Worm (Caenorhabditis elegans) whole organism, young adult: ENCODE measurements around the gene T08H10.3.

Experiments used
- B0019.2 ChIP-seq: fragments of 200-800 bp; sonication (Bioruptor generic); conservative IDR thresholded peaks from 2 replicates; pipeline ENCODE4 v1.3.6; 2022; ENCODE audit warnings: missing genetic modification reagents, missing genetic modification characterization, missing compliant biosample characterization
- F10E7.11 ChIP-seq: sonication (generic microtip); optimal IDR thresholded peaks from 2 replicates; lab custom pipeline; 2017; ENCODE audit warnings: mild to moderate bottlenecking, missing genetic modification characterization, moderate library complexity, missing compliant biosample characterization
- F22D6.2 ChIP-seq: sonication (generic microtip); optimal IDR thresholded peaks from 2 replicates; lab custom pipeline; 2016; ENCODE audit warnings: mild to moderate bottlenecking, missing genetic modification characterization, missing compliant biosample characterization
- F33H1.4 ChIP-seq: fragments of 200-800 bp; sonication (Bioruptor generic); IDR thresholded peaks from 2 replicates; pipeline ENCODE4 v1.3.6; 2022; ENCODE audit warnings: missing genetic modification reagents, missing genetic modification characterization, missing compliant biosample characterization
- F37B4.10 ChIP-seq: fragments of 200-800 bp; sonication (Bioruptor generic); IDR thresholded peaks from 2 replicates; pipeline ENCODE4 v1.3.6; 2022; ENCODE audit warnings: missing genetic modification characterization, missing compliant biosample characterization
- F57C9.4 ChIP-seq: sonication (generic microtip); optimal IDR thresholded peaks from 2 replicates; lab custom pipeline; 2017; ENCODE audit warnings: mild to moderate bottlenecking, missing genetic modification characterization, missing compliant biosample characterization
- K11D2.4 ChIP-seq: fragments of 200-800 bp; sonication (Bioruptor generic); IDR thresholded peaks from 2 replicates; pipeline ENCODE4 v1.3.6; 2022; ENCODE audit warnings: missing genetic modification reagents, missing genetic modification characterization, missing compliant biosample characterization
- T07F8.4 ChIP-seq: sonication (generic microtip); optimal IDR thresholded peaks from 2 replicates; lab custom pipeline; 2016; ENCODE audit warnings: mild to moderate bottlenecking, missing genetic modification characterization, moderate library complexity, missing compliant biosample characterization
- Y53F4B.3 ChIP-seq: fragments of 200-800 bp; sonication (Bioruptor generic); IDR thresholded peaks from 2 replicates; pipeline ENCODE4 v1.3.6; 2022; ENCODE audit warnings: missing genetic modification reagents, missing genetic modification characterization, missing compliant biosample characterization
- aptf-2 ChIP-seq: fragments of 200-800 bp; sonication (Bioruptor generic); conservative IDR thresholded peaks from 2 replicates; pipeline ENCODE4 v1.3.6; 2022; ENCODE audit warnings: missing genetic modification reagents, missing genetic modification characterization, missing compliant biosample characterization
- attf-6 ChIP-seq: fragments of 200-800 bp; sonication (Bioruptor generic); IDR thresholded peaks from 2 replicates; pipeline ENCODE4 v1.3.6; 2022; ENCODE audit warnings: missing genetic modification reagents, missing genetic modification characterization, missing compliant biosample characterization
- bed-1 ChIP-seq: fragments of 200-800 bp; sonication (Bioruptor generic); IDR thresholded peaks from 2 replicates; pipeline ENCODE4 v1.3.6; 2022; ENCODE audit warnings: missing genetic modification reagents, missing genetic modification characterization, missing compliant biosample characterization
- bed-2 ChIP-seq: fragments of 200-800 bp; sonication (Bioruptor generic); IDR thresholded peaks from 2 replicates; pipeline ENCODE4 v1.3.6; 2022; ENCODE audit warnings: missing genetic modification reagents, missing genetic modification characterization, missing compliant biosample characterization
- ccch-3 ChIP-seq: fragments of 200-800 bp; sonication (Bioruptor generic); optimal IDR thresholded peaks from 2 replicates; lab custom pipeline; 2018; ENCODE audit warnings: mild to moderate bottlenecking, missing genetic modification characterization, missing compliant biosample characterization
- die-1 ChIP-seq: sonication (generic microtip); optimal IDR thresholded peaks from 2 replicates; lab custom pipeline; 2016; ENCODE audit warnings: missing genotype, mild to moderate bottlenecking, missing genetic modification characterization, missing compliant biosample characterization
- dpl-1 ChIP-seq: fragments of 150-350 bp; optimal IDR thresholded peaks from 2 replicates; lab custom pipeline; 2014; ENCODE audit warnings: missing biosample characterization, missing genetic modification reagents, missing genetic modification characterization
- efl-1 ChIP-seq: fragments of 150-350 bp; optimal IDR thresholded peaks from 2 replicates; lab custom pipeline; 2014; ENCODE audit warnings: missing biosample characterization, missing genetic modification reagents, missing genetic modification characterization
- egl-44 ChIP-seq: fragments of 200-800 bp; sonication (Bioruptor generic); IDR thresholded peaks from 2 replicates; pipeline ENCODE4 v1.3.6; 2022; ENCODE audit warnings: missing genetic modification reagents, missing genetic modification characterization, missing compliant biosample characterization
- ets-4 ChIP-seq: fragments of 200-800 bp; sonication (Bioruptor generic); optimal IDR thresholded peaks from 2 replicates; lab custom pipeline; 2018; ENCODE audit warnings: mild to moderate bottlenecking, missing genetic modification characterization, missing compliant biosample characterization
- fkh-3 ChIP-seq: sonication (generic microtip); optimal IDR thresholded peaks from 2 replicates; lab custom pipeline; 2016; ENCODE audit warnings: mild to moderate bottlenecking, missing genetic modification characterization, missing compliant biosample characterization
- hmg-20 ChIP-seq: fragments of 200-800 bp; sonication (Bioruptor generic); IDR thresholded peaks from 2 replicates; pipeline ENCODE4 v1.3.6; 2022; ENCODE audit warnings: missing genetic modification reagents, missing genetic modification characterization, missing compliant biosample characterization
- lag-1 ChIP-seq: fragments of 200-800 bp; sonication (Bioruptor generic); IDR thresholded peaks from 2 replicates; pipeline ENCODE4 v1.3.6; 2022; ENCODE audit warnings: missing genetic modification reagents, missing genetic modification characterization, missing compliant biosample characterization
- let-526 ChIP-seq: fragments of 200-800 bp; sonication (Bioruptor generic); IDR thresholded peaks from 2 replicates; pipeline ENCODE4 v1.3.6; 2022; ENCODE audit warnings: missing genetic modification reagents, missing genetic modification characterization, missing compliant biosample characterization
- lin-26 ChIP-seq: fragments of 200-800 bp; sonication (Bioruptor generic); IDR thresholded peaks from 2 replicates; pipeline ENCODE4 v1.3.6; 2022; ENCODE audit warnings: missing genetic modification reagents, missing genetic modification characterization, missing compliant biosample characterization
- lin-35 ChIP-seq, 3 experiments: fragments of 150-350 bp in 2 of 3; sonication (generic microtip) in 1 of 3; optimal IDR thresholded peaks; 2 replicates each; lab custom pipeline; 2014 to 2018; ENCODE audit warnings: missing biosample characterization in 3 of 3, missing genetic modification characterization in 3 of 3, missing genetic modification reagents in 3 of 3
- lir-1 ChIP-seq: fragments of 200-800 bp; sonication (Bioruptor generic); conservative IDR thresholded peaks from 2 replicates; pipeline ENCODE4 v1.3.6; 2022; ENCODE audit warnings: missing genetic modification reagents, missing genetic modification characterization, missing compliant biosample characterization
- lsl-1 ChIP-seq: fragments of 200-800 bp; sonication (Bioruptor generic); optimal IDR thresholded peaks from 2 replicates; lab custom pipeline; 2018; ENCODE audit warnings: mild to moderate bottlenecking, missing genetic modification characterization, moderate library complexity, missing compliant biosample characterization
- lsy-27 ChIP-seq: sonication (generic microtip); optimal IDR thresholded peaks from 2 replicates; lab custom pipeline; 2017; ENCODE audit warnings: missing genetic modification characterization, mild to moderate bottlenecking, missing compliant biosample characterization, antibody characterized with exemption, missing genotype, borderline replicate concordance; ENCODE audit not compliant: insufficient read depth
- madf-10 ChIP-seq: sonication (generic microtip); optimal IDR thresholded peaks from 2 replicates; lab custom pipeline; 2016; ENCODE audit warnings: mild to moderate bottlenecking, missing genetic modification characterization, missing compliant biosample characterization
- madf-8 ChIP-seq: fragments of 200-800 bp; sonication (Bioruptor generic); conservative IDR thresholded peaks from 2 replicates; pipeline ENCODE4 v1.3.6; 2022; ENCODE audit warnings: missing genetic modification reagents, missing genetic modification characterization, missing compliant biosample characterization
- mcd-1 ChIP-seq: fragments of 200-800 bp; sonication (Bioruptor generic); IDR thresholded peaks from 2 replicates; pipeline ENCODE4 v1.3.6; 2022; ENCODE audit warnings: missing genetic modification reagents, missing genetic modification characterization, missing compliant biosample characterization
- mel-28 ChIP-seq: sonication (generic microtip); optimal IDR thresholded peaks from 2 replicates; lab custom pipeline; 2016; ENCODE audit warnings: borderline replicate concordance, mild to moderate bottlenecking, missing genetic modification characterization, missing compliant biosample characterization
- mxl-1 ChIP-seq: sonication (generic microtip); optimal IDR thresholded peaks from 2 replicates; lab custom pipeline; 2016; ENCODE audit warnings: missing genetic modification characterization, missing compliant biosample characterization
- nfya-2 ChIP-seq: fragments of 200-800 bp; sonication (Bioruptor generic); IDR thresholded peaks from 2 replicates; pipeline ENCODE4 v1.3.6; 2022; ENCODE audit warnings: missing genetic modification reagents, missing genetic modification characterization, missing compliant biosample characterization
- nfyb-1 ChIP-seq: fragments of 200-800 bp; sonication (Bioruptor generic); IDR thresholded peaks from 2 replicates; pipeline ENCODE4 v1.3.6; 2022; ENCODE audit warnings: missing genetic modification reagents, missing genetic modification characterization, missing compliant biosample characterization
- nhr-120 ChIP-seq: fragments of 200-800 bp; sonication (Bioruptor generic); IDR thresholded peaks from 2 replicates; pipeline ENCODE4 v1.3.6; 2022; ENCODE audit warnings: missing genetic modification characterization, missing compliant biosample characterization
- nhr-179 ChIP-seq: sonication (generic microtip); optimal IDR thresholded peaks from 2 replicates; lab custom pipeline; 2016; ENCODE audit warnings: mild to moderate bottlenecking, missing genetic modification characterization, missing compliant biosample characterization
- pbrm-1 ChIP-seq: fragments of 200-800 bp; sonication (Bioruptor generic); IDR thresholded peaks from 2 replicates; pipeline ENCODE4 v1.3.6; 2022; ENCODE audit warnings: missing genetic modification reagents, missing genetic modification characterization, missing compliant biosample characterization
- rcor-1 ChIP-seq: fragments of 200-800 bp; sonication (Bioruptor generic); IDR thresholded peaks from 2 replicates; pipeline ENCODE4 v1.3.6; 2022; ENCODE audit warnings: missing genetic modification reagents, missing genetic modification characterization, missing compliant biosample characterization
- sdz-38 ChIP-seq: sonication (generic microtip); optimal IDR thresholded peaks from 2 replicates; lab custom pipeline; 2016; ENCODE audit warnings: missing genotype, missing genetic modification characterization, missing compliant biosample characterization
- sea-2 ChIP-seq: fragments of 200-800 bp; sonication (Bioruptor generic); IDR thresholded peaks from 2 replicates; pipeline ENCODE4 v1.3.6; 2022; ENCODE audit warnings: missing genetic modification characterization, missing compliant biosample characterization
- snpc-3.4 ChIP-seq: sonication (generic microtip); optimal IDR thresholded peaks from 2 replicates; lab custom pipeline; 2017; ENCODE audit warnings: missing genetic modification characterization, mild to moderate bottlenecking, missing compliant biosample characterization, antibody characterized with exemption, moderate library complexity, missing genotype, missing genetic modification reagents
- somi-1 ChIP-seq: fragments of 200-800 bp; sonication (Bioruptor generic); optimal IDR thresholded peaks from 2 replicates; lab custom pipeline; 2018; ENCODE audit warnings: mild to moderate bottlenecking, missing genetic modification characterization, missing compliant biosample characterization
- tlf-1 ChIP-seq: fragments of 200-800 bp; sonication (Bioruptor generic); optimal IDR thresholded peaks from 2 replicates; lab custom pipeline; 2018; ENCODE audit warnings: mild to moderate bottlenecking, missing genetic modification characterization, missing compliant biosample characterization
- unc-130 ChIP-seq: sonication (generic microtip); optimal IDR thresholded peaks from 2 replicates; lab custom pipeline; 2016; ENCODE audit warnings: missing genetic modification reagents, missing genetic modification characterization, missing compliant biosample characterization
- unc-62 ChIP-seq: fragments of 150-350 bp; optimal IDR thresholded peaks from 2 replicates; lab custom pipeline; 2014; ENCODE audit warnings: missing biosample characterization, missing genetic modification reagents, missing genetic modification characterization
- zim-3 ChIP-seq: sonication (generic microtip); optimal IDR thresholded peaks from 2 replicates; lab custom pipeline; 2017; ENCODE audit warnings: mild to moderate bottlenecking, missing genetic modification characterization, moderate library complexity, missing compliant biosample characterization
- ztf-22 ChIP-seq: fragments of 200-800 bp; sonication (Bioruptor generic); optimal IDR thresholded peaks from 2 replicates; lab custom pipeline; 2018; ENCODE audit warnings: mild to moderate bottlenecking, missing genetic modification characterization, moderate library complexity, missing compliant biosample characterization
- ztf-25 ChIP-seq: fragments of 200-800 bp; sonication (Bioruptor generic); IDR thresholded peaks from 2 replicates; pipeline ENCODE4 v1.3.6; 2022; ENCODE audit warnings: missing genetic modification reagents, missing genetic modification characterization, missing compliant biosample characterization
- ztf-28 ChIP-seq: fragments of 200-800 bp; sonication (Bioruptor generic); IDR thresholded peaks from 2 replicates; pipeline ENCODE4 v1.3.6; 2022; ENCODE audit warnings: missing genetic modification reagents, missing genetic modification characterization, missing compliant biosample characterization

Gene T08H10.3

DNA sequence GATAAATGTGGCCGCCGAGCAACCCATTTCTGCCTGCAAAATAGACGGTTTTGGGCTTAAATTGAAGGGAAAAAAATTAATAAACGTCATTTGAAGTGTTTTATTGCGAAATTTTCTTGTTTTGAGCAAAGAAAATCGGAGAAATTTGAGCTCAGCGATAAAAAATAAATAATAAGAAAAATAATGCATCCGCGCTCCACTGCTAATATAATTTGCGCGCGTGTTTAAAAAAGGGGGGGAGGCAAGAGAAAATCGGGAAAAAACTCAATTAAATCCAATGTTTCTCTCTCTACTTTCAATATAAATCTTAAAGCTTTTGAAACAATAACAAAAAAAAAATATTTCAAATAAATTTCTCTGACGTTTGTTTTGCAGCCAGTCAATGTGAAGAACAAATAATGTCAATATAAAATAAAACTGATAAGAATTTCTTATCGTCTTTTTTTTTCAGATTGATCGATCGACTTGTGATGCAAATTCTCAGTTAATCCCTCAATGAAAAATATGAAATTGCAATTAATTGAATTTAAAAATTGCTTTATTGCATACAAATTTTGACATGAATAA is 20.6 kb upstream of the T08H10.3 start, which contains the start of gene rft-2 (continued):
- TF ChIP-seq ccch-3 (GFP tag; lab: Kevin White, UChicago) (no peak), mel-28 (tag; lab: Kevin White, UChicago) (no peak), die-1 (no peak), mcd-1 (GFP tag; lab: Robert Waterston, UW) (peak; percentile 94), pbrm-1 (no peak; the same call in 1 of the 2 replicates), F33H1.4 (GFP tag; lab: Robert Waterston, UW) (no peak), sdz-38 (tag; lab: Kevin White, UChicago) (no peak), nfyb-1 (GFP tag; lab: Robert Waterston, UW) (peak; percentile 41; the same call in 1 of the 2 replicates), lin-35 (GFP tag; optimal IDR thresholded peaks at IDR 0.05; lab: Kevin White, UChicago) (peak; percentile 56 to 92 (median 72)), zim-3 (no peak), bed-2 (no peak), somi-1 (GFP tag; lab: Kevin White, UChicago) (no peak), egl-44 (GFP tag; lab: Robert Waterston, UW) (no peak), madf-8 (no peak), madf-10 (tag; lab: Kevin White, UChicago) (no peak), let-526 (GFP tag; lab: Robert Waterston, UW) (no peak), tlf-1 (GFP tag; lab: Kevin White, UChicago) (no peak), sea-2 (GFP tag; lab: Robert Waterston, UW) (no peak), fkh-3 (no peak), ztf-25 (GFP tag; lab: Robert Waterston, UW) (no peak), unc-130 (no peak), hmg-20 (GFP tag; lab: Robert Waterston, UW) (no peak), F22D6.2 (tag; lab: Kevin White, UChicago) (no peak), lsl-1 (GFP tag; lab: Kevin White, UChicago) (peak; percentile 40), snpc-3.4 (tag; lab: Kevin White, UChicago) (no peak), Y53F4B.3 (GFP tag; lab: Robert Waterston, UW) (no peak), ztf-22 (GFP tag; lab: Kevin White, UChicago) (no peak), ztf-28 (no peak), lag-1 (no peak), F57C9.4 (tag; lab: Kevin White, UChicago) (no peak), attf-6 (GFP tag; lab: Robert Waterston, UW) (no peak), lsy-27 (tag; lab: Kevin White, UChicago) (no peak), B0019.2 (GFP tag; lab: Robert Waterston, UW) (no peak), F10E7.11 (tag; lab: Kevin White, UChicago) (no peak), nfya-2 (no peak), lin-26 (GFP tag; lab: Robert Waterston, UW) (no peak), unc-62 (GFP tag; lab: Kevin White, UChicago) (no peak), efl-1 (GFP tag; lab: Kevin White, UChicago) (peak; percentile 79), ets-4 (no peak), F37B4.10 (GFP tag; lab: Robert Waterston, UW) (no peak), aptf-2 (GFP tag; lab: Robert Waterston, UW) (no peak), bed-1 (GFP tag; lab: Robert Waterston, UW) (no peak), lir-1 (no peak), dpl-1 (GFP tag; lab: Kevin White, UChicago) (peak; percentile 87), T07F8.4 (tag; lab: Kevin White, UChicago) (no peak), mxl-1 (no peak), nhr-179 (no peak), nhr-120 (GFP tag; lab: Robert Waterston, UW) (no peak), rcor-1 (no peak), K11D2.4 (GFP tag; lab: Robert Waterston, UW) (no peak)
